Worm (Caenorhabditis elegans) whole organism, L1 larva: ENCODE data around the gene Y48A6C.8.

ENCODE experiments used
- C16A3.4 ChIP-seq: fragments of 150-350 bp; optimal IDR thresholded peaks from 2 replicates; lab custom pipeline; 2014; ENCODE audit warnings: missing biosample characterization, missing genetic modification characterization
- C34B4.2 ChIP-seq: sonication (generic microtip); optimal IDR thresholded peaks from 2 replicates; lab custom pipeline; 2017; ENCODE audit warnings: mild to moderate bottlenecking, missing genetic modification characterization, missing compliant biosample characterization
- F16B12.6 ChIP-seq: fragments of 150-350 bp; optimal IDR thresholded peaks from 2 replicates; lab custom pipeline; 2014; ENCODE audit warnings: missing biosample characterization, missing genetic modification characterization
- Y116A8C.19 ChIP-seq: sonication (generic microtip); optimal IDR thresholded peaks from 2 replicates; lab custom pipeline; 2016; ENCODE audit warnings: missing compliant biosample characterization, missing genetic modification characterization, borderline replicate concordance
- ama-1 ChIP-seq: fragments of 150-350 bp; optimal IDR thresholded peaks from 2 replicates; lab custom pipeline; 2014
- blmp-1 ChIP-seq: fragments of 150-350 bp; optimal IDR thresholded peaks from 2 replicates; lab custom pipeline; 2014; ENCODE audit warnings: missing biosample characterization, missing genetic modification characterization
- ceh-82 ChIP-seq, 3 experiments: fragments of 150-350 bp in 1 of 3; sonication (generic microtip) in 2 of 3; optimal IDR thresholded peaks; 2 replicates each; lab custom pipeline; 2014 to 2017; ENCODE audit warnings: missing biosample characterization in 3 of 3, missing genetic modification characterization in 3 of 3
- ces-1 ChIP-seq: fragments of 150-350 bp; optimal IDR thresholded peaks from 2 replicates; lab custom pipeline; 2014; ENCODE audit warnings: missing biosample characterization, missing genetic modification reagents, missing genetic modification characterization
- dpl-1 ChIP-seq, 3 experiments: fragments of 150-350 bp in 2 of 3; sonication (generic microtip) in 1 of 3; optimal IDR thresholded peaks; 2 replicates each; lab custom pipeline; 2014 to 2017; ENCODE audit warnings: missing biosample characterization in 3 of 3, missing genetic modification characterization in 3 of 3, missing genetic modification reagents in 3 of 3
- dsc-1 ChIP-seq: sonication (generic microtip); optimal IDR thresholded peaks from 2 replicates; lab custom pipeline; 2016; ENCODE audit warnings: mild to moderate bottlenecking, missing genetic modification characterization, missing compliant biosample characterization
- efl-1 ChIP-seq, 4 experiments: fragments of 150-350 bp; optimal IDR thresholded peaks in 3 of 4; peaks in 1 of 4; 1 replicate in 1 of 4; 2 replicates in 3 of 4; lab custom pipeline; 2014; ENCODE audit warnings: missing biosample characterization in 2 of 4, missing genetic modification characterization in 2 of 4, missing genetic modification reagents in 2 of 4
- egl-13 ChIP-seq: sonication (generic microtip); optimal IDR thresholded peaks from 2 replicates; lab custom pipeline; 2016; ENCODE audit warnings: missing genotype, missing genetic modification reagents, missing genetic modification characterization, missing compliant biosample characterization
- elt-2 ChIP-seq: sonication (generic microtip); optimal IDR thresholded peaks from 2 replicates; lab custom pipeline; 2016; ENCODE audit warnings: missing genetic modification characterization, mild to moderate bottlenecking, inconsistent platforms, missing compliant biosample characterization, missing genetic modification reagents
- elt-3 ChIP-seq, 6 experiments: fragments of 150-350 bp in 1 of 6; sonication (generic microtip); optimal IDR thresholded peaks; 2 replicates each; lab custom pipeline; 2017 to 2018; ENCODE audit warnings: missing biosample characterization in 6 of 6, missing genetic modification characterization in 6 of 6, inconsistent platforms in 1 of 6
- ets-5 ChIP-seq: fragments of 200-800 bp; sonication (Bioruptor generic); IDR thresholded peaks from 2 replicates; pipeline ENCODE4 v1.3.6; 2022; ENCODE audit warnings: missing genetic modification characterization, missing compliant biosample characterization
- fkh-10 ChIP-seq: sonication (generic microtip); optimal IDR thresholded peaks from 2 replicates; lab custom pipeline; 2017; ENCODE audit warnings: missing biosample characterization, missing genetic modification reagents, missing genetic modification characterization
- fos-1 ChIP-seq: fragments of 150-350 bp; optimal IDR thresholded peaks from 2 replicates; lab custom pipeline; 2014; ENCODE audit warnings: missing biosample characterization, missing genetic modification characterization
- grh-1 ChIP-seq: fragments of 200-800 bp; sonication (Bioruptor generic); IDR thresholded peaks from 2 replicates; pipeline ENCODE4 v1.3.6; 2022; ENCODE audit warnings: missing genetic modification reagents, missing genetic modification characterization, missing compliant biosample characterization
- hlh-4 ChIP-seq: sonication (generic microtip); optimal IDR thresholded peaks from 2 replicates; lab custom pipeline; 2016; ENCODE audit warnings: mild to moderate bottlenecking, missing genetic modification characterization, missing compliant biosample characterization
- jun-1 ChIP-seq: fragments of 150-350 bp; optimal IDR thresholded peaks from 2 replicates; lab custom pipeline; 2014; ENCODE audit warnings: missing biosample characterization, missing genetic modification reagents, missing genetic modification characterization
- lin-15B ChIP-seq: fragments of 150-350 bp; sonication (generic microtip); optimal IDR thresholded peaks from 3 replicates; lab custom pipeline; 2014; ENCODE audit warnings: missing biosample characterization, missing genetic modification characterization
- lin-39 ChIP-seq: fragments of 150-350 bp; optimal IDR thresholded peaks from 2 replicates; lab custom pipeline; 2014; ENCODE audit warnings: missing biosample characterization, missing genetic modification reagents, missing genetic modification characterization
- lsy-2 ChIP-seq, 2 experiments: fragments of 150-350 bp; optimal IDR thresholded peaks; 2 replicates each; lab custom pipeline; 2014; ENCODE audit warnings: missing biosample characterization in 2 of 2, missing genetic modification characterization in 2 of 2
- mef-2 ChIP-seq: fragments of 150-350 bp; optimal IDR thresholded peaks from 2 replicates; lab custom pipeline; 2014; ENCODE audit warnings: missing biosample characterization, missing genetic modification characterization
- mep-1 ChIP-seq: fragments of 150-350 bp; optimal IDR thresholded peaks from 2 replicates; lab custom pipeline; 2014; ENCODE audit warnings: missing biosample characterization, missing genetic modification characterization
- nhr-20 ChIP-seq: sonication (generic microtip); optimal IDR thresholded peaks from 2 replicates; lab custom pipeline; 2016; ENCODE audit warnings: mild to moderate bottlenecking, missing genetic modification characterization, missing compliant biosample characterization
- nhr-71 ChIP-seq: sonication (generic microtip); optimal IDR thresholded peaks from 2 replicates; lab custom pipeline; 2016; ENCODE audit warnings: mild to moderate bottlenecking, missing genetic modification characterization, moderate library complexity, missing compliant biosample characterization
- nhr-77 ChIP-seq: fragments of 150-350 bp; optimal IDR thresholded peaks from 2 replicates; lab custom pipeline; 2014; ENCODE audit warnings: missing biosample characterization, missing genetic modification characterization
- nhr-84 ChIP-seq: sonication (generic microtip); optimal IDR thresholded peaks from 2 replicates; lab custom pipeline; 2017; ENCODE audit warnings: missing biosample characterization, missing genetic modification characterization
- nhr-85 ChIP-seq: sonication (generic microtip); peaks from one replicate; lab custom pipeline; 2016; ENCODE audit warnings: missing genetic modification characterization, inconsistent platforms, missing compliant biosample characterization
- nhr-90 ChIP-seq: sonication (generic microtip); optimal IDR thresholded peaks from 2 replicates; lab custom pipeline; 2016; ENCODE audit warnings: mild to moderate bottlenecking, missing genetic modification characterization, missing compliant biosample characterization; ENCODE audit not compliant: poor library complexity
- rnt-1 ChIP-seq: sonication (generic microtip); optimal IDR thresholded peaks from 2 replicates; lab custom pipeline; 2016; ENCODE audit warnings: mild to moderate bottlenecking, missing genetic modification characterization, moderate library complexity, missing compliant biosample characterization
- skn-1 ChIP-seq: fragments of 150-350 bp; optimal IDR thresholded peaks from 2 replicates; lab custom pipeline; 2014; ENCODE audit warnings: missing biosample characterization, missing genetic modification characterization
- snu-23 ChIP-seq: sonication (generic microtip); optimal IDR thresholded peaks from 2 replicates; lab custom pipeline; 2016; ENCODE audit warnings: missing genetic modification characterization, missing compliant biosample characterization
- sox-4 ChIP-seq: sonication (generic microtip); optimal IDR thresholded peaks from 2 replicates; lab custom pipeline; 2016; ENCODE audit warnings: missing genetic modification characterization, missing compliant biosample characterization
- unc-130 ChIP-seq: fragments of 150-350 bp; optimal IDR thresholded peaks from 2 replicates; lab custom pipeline; 2017; ENCODE audit warnings: missing biosample characterization, missing genetic modification characterization, inconsistent platforms
- unc-30 ChIP-seq: sonication (generic microtip); optimal IDR thresholded peaks from 2 replicates; lab custom pipeline; 2017; ENCODE audit warnings: missing biosample characterization, missing genetic modification characterization
- unc-62 ChIP-seq: fragments of 150-350 bp; optimal IDR thresholded peaks from 2 replicates; lab custom pipeline; 2014; ENCODE audit warnings: missing biosample characterization, missing genetic modification reagents, missing genetic modification characterization
- unc-86 ChIP-seq: sonication (generic microtip); optimal IDR thresholded peaks from 2 replicates; lab custom pipeline; 2016; ENCODE audit warnings: missing genetic modification characterization, missing compliant biosample characterization
- vab-15 ChIP-seq: sonication (generic microtip); optimal IDR thresholded peaks from 2 replicates; lab custom pipeline; 2017; ENCODE audit warnings: missing genotype, mild to moderate bottlenecking, missing genetic modification characterization, missing compliant biosample characterization
- xbp-1 ChIP-seq: sonication (generic microtip); optimal IDR thresholded peaks from 2 replicates; lab custom pipeline; 2016; ENCODE audit warnings: missing genetic modification characterization, missing compliant biosample characterization
- zip-4 ChIP-seq: fragments of 200-800 bp; sonication (Bioruptor generic); optimal IDR thresholded peaks from 2 replicates; lab custom pipeline; 2018; ENCODE audit warnings: mild to moderate bottlenecking, missing genetic modification characterization, moderate library complexity, missing compliant biosample characterization

Y48A6C.8 gene

ce11 chrIII:11169680-11170079 is 42.3 kb upstream of the Y48A6C.8 start:
- TF ChIP-seq rnt-1 (tag; lab: Kevin White, UChicago), result no peak
- TF ChIP-seq elt-3 (tag; optimal IDR thresholded peaks at IDR 0.05; lab: Kevin White, UChicago), result no peak
- TF ChIP-seq nhr-77 (tag; lab: Kevin White, UChicago), result no peak
- TF ChIP-seq lin-15B, result no peak
- no peak for TF ChIP-seq unc-62
- TF ChIP-seq mep-1, result no peak
- no peak for TF ChIP-seq xbp-1
- TF ChIP-seq ets-5 (GFP tag; lab: Robert Waterston, UW), result no peak
- no peak for TF ChIP-seq Y116A8C.19 (tag; lab: Kevin White, UChicago)
- no peak for TF ChIP-seq unc-130 (tag; lab: Kevin White, UChicago)
- no peak for TF ChIP-seq grh-1 (GFP tag; lab: Robert Waterston, UW)

ce11 chrIII:11157916-11158315 is 30.5 kb upstream of the Y48A6C.8 start:
- no peak for TF ChIP-seq mef-2 (tag; lab: Kevin White, UChicago)
- TF ChIP-seq, all 84 proteins: peak for 0

ce11 chrIII:11157099-11157498 is 29.7 kb upstream of the Y48A6C.8 start, which contains the start of gene Y47D3A.31:
Gene Y47D3A.31, minus strand, starts transcription at chrIII:11157199.
- TF ChIP-seq mef-2 (tag; lab: Kevin White, UChicago) (no peak), unc-130 (tag; lab: Kevin White, UChicago) (no peak), lsy-2 (tag; optimal IDR thresholded peaks at IDR 0.05; lab: Kevin White, UChicago) (no peak), zip-4 (GFP tag; lab: Kevin White, UChicago) (no peak), nhr-90 (tag; lab: Kevin White, UChicago) (no peak), jun-1 (tag; lab: Kevin White, UChicago) (no peak), nhr-20 (tag; lab: Kevin White, UChicago) (no peak), xbp-1 (no peak)

ce11 chrIII:11154527-11154926 is 27.1 kb upstream of the Y48A6C.8 start, which contains the start of gene cku-70:
Gene cku-70, plus strand, starts transcription at chrIII:11154827.
- TF ChIP-seq sox-4 (tag; lab: Kevin White, UChicago) (no peak), C16A3.4 (tag; lab: Kevin White, UChicago) (no peak), mef-2 (tag; lab: Kevin White, UChicago) (no peak), nhr-85 (tag; lab: Kevin White, UChicago) (no peak), F16B12.6 (tag; lab: Kevin White, UChicago) (no peak), lin-39 (tag; lab: Kevin White, UChicago) (no peak), nhr-90 (tag; lab: Kevin White, UChicago) (no peak), mep-1 (no peak), snu-23 (GFP tag; lab: Kevin White, UChicago) (no peak), nhr-71 (tag; lab: Kevin White, UChicago) (no peak), ets-5 (GFP tag; lab: Robert Waterston, UW) (no peak), ces-1 (GFP tag; lab: Kevin White, UChicago) (no peak), Y116A8C.19 (tag; lab: Kevin White, UChicago) (no peak), ama-1 (lab: Kevin White, UChicago) (no peak), C34B4.2 (tag; lab: Kevin White, UChicago) (no peak), elt-2 (no peak), fos-1 (no peak), fkh-10 (GFP tag; lab: Kevin White, UChicago) (no peak), dsc-1 (tag; lab: Kevin White, UChicago) (no peak), unc-86 (no peak)

- peak; percentile 60 for TF ChIP-seq skn-1 (tag; lab: Kevin White, UChicago)
- TF ChIP-seq nhr-90 (tag; lab: Kevin White, UChicago), result no peak
- no peak for TF ChIP-seq vab-15
- TF ChIP-seq lsy-2 (tag; optimal IDR thresholded peaks at IDR 0.05; lab: Kevin White, UChicago), result no peak
- TF ChIP-seq hlh-4, result no peak
- no peak for TF ChIP-seq unc-62
- no peak for TF ChIP-seq xbp-1
- no peak for TF ChIP-seq nhr-71 (tag; lab: Kevin White, UChicago)
- no peak for TF ChIP-seq mep-1
- TF ChIP-seq blmp-1, result no peak
- no peak for TF ChIP-seq nhr-84 (tag; lab: Kevin White, UChicago)
- no peak for TF ChIP-seq lin-39 (tag; lab: Kevin White, UChicago)
- no peak for TF ChIP-seq rnt-1 (tag; lab: Kevin White, UChicago)
- no peak for TF ChIP-seq unc-86
- TF ChIP-seq dpl-1 (GFP tag; optimal IDR thresholded peaks at IDR 0.05; lab: Kevin White, UChicago), result peak in 1 of 3 experiments; percentile 12
- no peak for TF ChIP-seq ceh-82 (tag; optimal IDR thresholded peaks at IDR 0.05; lab: Kevin White, UChicago)
- TF ChIP-seq snu-23 (GFP tag; lab: Kevin White, UChicago), result no peak
- TF ChIP-seq efl-1 (optimal IDR thresholded peaks at IDR 0.05; lab: Kevin White, UChicago), result peak in 1 of 2 experiments; percentile 4
- TF ChIP-seq efl-1 (GFP tag; optimal IDR thresholded peaks at IDR 0.05 in 1 of 2; lab: Kevin White, UChicago), result peak in 1 of 2 experiments; percentile 12
- TF ChIP-seq unc-30 (tag; lab: Kevin White, UChicago), result no peak
- no peak for TF ChIP-seq sox-4 (tag; lab: Kevin White, UChicago)
- no peak for TF ChIP-seq dsc-1 (tag; lab: Kevin White, UChicago)
- TF ChIP-seq egl-13 (tag; lab: Kevin White, UChicago), result no peak
- TF ChIP-seq, all 84 proteins: peak for 3
These were observed 21.9 kb upstream of the Y48A6C.8 start for ce11 chrIII:11149254-11149876.
